Fruit fly (Drosophila melanogaster): ENCODE results near the gene CCT4.

The CCT4 gene

DNA sequence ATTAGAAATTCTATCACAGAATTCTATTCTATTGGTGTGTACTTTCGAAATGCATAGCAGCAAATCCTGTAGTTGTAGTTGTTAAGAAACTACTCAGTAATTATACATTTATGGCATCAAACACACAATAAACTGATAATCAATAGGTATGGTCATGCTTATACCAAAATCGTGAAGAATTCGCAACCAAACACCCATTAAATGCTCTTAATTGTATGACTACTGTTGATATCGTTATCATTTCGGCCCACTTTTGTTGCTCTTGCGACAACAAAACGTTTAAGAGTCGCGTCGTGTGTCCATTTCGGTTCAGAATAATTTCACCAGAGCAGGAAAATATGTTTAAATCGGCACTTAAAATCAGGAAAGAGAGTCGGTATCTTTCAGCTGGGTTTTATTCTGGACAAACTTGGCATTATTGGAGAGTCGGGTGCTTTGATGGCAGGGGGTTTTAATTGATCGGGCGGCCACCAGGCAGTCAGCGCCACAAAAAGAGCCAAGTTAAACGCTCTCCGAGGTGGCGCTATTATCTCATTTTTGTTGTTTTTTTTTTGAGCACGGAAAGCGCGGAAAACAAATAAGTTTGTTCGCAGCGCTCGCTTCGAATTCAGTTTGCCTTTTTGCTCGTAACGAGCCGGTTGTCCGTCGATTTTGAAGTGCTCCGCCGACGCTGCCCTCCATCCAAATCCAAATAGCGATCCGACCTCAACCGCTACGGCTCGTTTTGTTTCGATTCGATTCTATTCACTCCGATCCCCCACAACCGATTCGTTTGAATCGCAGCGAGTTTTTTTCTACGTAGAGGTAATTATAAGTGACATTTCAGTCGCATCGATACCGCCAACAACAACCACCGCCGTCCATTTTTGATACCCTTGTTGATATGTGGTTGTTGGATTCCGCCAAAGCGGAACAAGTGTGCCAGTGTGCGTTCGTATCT lies 26.0 kb upstream of the CCT4 start, which contains the start of gene MRP:
Gene MRP (plus strand): TSS at position 609 of the 940 bp plus-strand sequence.
- no peak for TF ChIP-seq Crg-1 (GFP tag; optimal IDR thresholded peaks at IDR 0.05)
- TF ChIP-seq kay (GFP tag; ENCODE audit: borderline replicate concordance): no peak
- peak; percentile 19 for TF ChIP-seq cic (GFP tag; optimal IDR thresholded peaks at IDR 0.05)
- no peak for TF ChIP-seq CG1620 (GFP tag; optimal IDR thresholded peaks at IDR 0.05)
- no peak for TF ChIP-seq CG14711 (tag; optimal IDR thresholded peaks at IDR 0.05)
- TF ChIP-seq pad (GFP tag; optimal IDR thresholded peaks at IDR 0.05): no peak
- TF ChIP-seq CG7045 (GFP tag; optimal IDR thresholded peaks at IDR 0.05): peak; percentile 39
- TF ChIP-seq Hr96 (GFP tag; optimal IDR thresholded peaks at IDR 0.05): no peak
- no peak for TF ChIP-seq ovo (GFP tag; optimal IDR thresholded peaks at IDR 0.05)
- TF ChIP-seq CG11617 (GFP tag; optimal IDR thresholded peaks at IDR 0.05): no peak
- no peak for TF ChIP-seq CG7101 (tag; optimal IDR thresholded peaks at IDR 0.05)
- peak; percentile 36 for TF ChIP-seq Mnt (GFP tag; optimal IDR thresholded peaks at IDR 0.05)
- TF ChIP-seq CG33017 (tag; optimal IDR thresholded peaks at IDR 0.05): peak; percentile 19
- peak; percentile 17 for TF ChIP-seq tj (GFP tag; optimal IDR thresholded peaks at IDR 0.05)
- no peak for TF ChIP-seq CG5204 (GFP tag; optimal IDR thresholded peaks at IDR 0.05)
- TF ChIP-seq cnc (optimal IDR thresholded peaks at IDR 0.05): no peak
- TF ChIP-seq Clk (GFP tag; optimal IDR thresholded peaks at IDR 0.05): no peak
- TF ChIP-seq toe (GFP tag; optimal IDR thresholded peaks at IDR 0.05): no peak
- TF ChIP-seq bab1 (GFP tag; optimal IDR thresholded peaks at IDR 0.05): peak; percentile 6
- TF ChIP-seq CG12768 (GFP tag; optimal IDR thresholded peaks at IDR 0.05): no peak

DNA sequence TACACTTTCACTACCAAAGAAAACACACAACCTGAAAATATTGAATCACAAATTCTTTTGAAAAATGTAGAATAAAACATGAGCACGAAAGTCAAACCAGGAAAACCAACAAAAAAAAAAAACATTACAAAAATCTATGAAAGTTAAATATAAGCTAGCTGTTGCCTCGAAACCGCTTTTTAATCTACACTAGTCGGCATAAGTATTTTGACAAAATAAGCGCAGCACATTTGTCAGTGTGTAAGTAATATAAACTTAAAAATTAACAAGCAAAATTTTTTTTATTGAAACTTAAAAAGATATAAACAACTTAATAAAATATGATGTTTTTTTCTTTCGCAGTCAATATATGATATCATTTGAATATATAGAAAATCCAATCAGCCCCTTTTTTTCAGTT lies 20.1 kb upstream of the CCT4 start, which contains the start of gene CG5787:
Gene CG5787 (minus strand): TSS at position 101 of the 400 bp plus-strand sequence.
- TF ChIP-seq CG12768 (GFP tag; optimal IDR thresholded peaks at IDR 0.05) (no peak), toe (GFP tag; optimal IDR thresholded peaks at IDR 0.05) (no peak), CG1620 (GFP tag; optimal IDR thresholded peaks at IDR 0.05) (no peak), CG5204 (GFP tag; optimal IDR thresholded peaks at IDR 0.05) (no peak), bab1 (GFP tag; optimal IDR thresholded peaks at IDR 0.05) (no peak), CG7101 (tag; optimal IDR thresholded peaks at IDR 0.05) (no peak), Hr96 (GFP tag; optimal IDR thresholded peaks at IDR 0.05) (no peak), tj (GFP tag; optimal IDR thresholded peaks at IDR 0.05) (no peak), CG33017 (tag; optimal IDR thresholded peaks at IDR 0.05) (no peak)

DNA sequence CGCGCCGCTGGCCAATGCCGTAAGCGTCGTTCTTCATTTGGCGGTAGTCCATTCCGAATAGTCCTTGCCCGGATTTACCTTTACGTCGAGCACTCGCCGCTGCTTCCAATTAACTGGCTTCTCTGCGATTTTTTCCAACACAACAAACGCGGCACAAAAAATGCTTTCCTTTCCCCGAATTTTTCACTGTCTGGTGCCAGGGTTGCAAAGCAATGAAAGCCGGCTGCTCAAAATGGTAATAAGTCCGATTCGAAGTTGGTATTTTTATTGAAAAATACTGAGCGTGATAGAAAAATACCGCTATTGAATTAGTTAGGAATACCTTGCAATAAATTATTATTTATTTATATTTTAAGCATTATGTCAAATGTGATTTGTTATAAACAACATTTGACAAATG lies 19.5 kb upstream of the CCT4 start:
- no peak for TF ChIP-seq CG7045 (GFP tag; optimal IDR thresholded peaks at IDR 0.05)
- TF ChIP-seq CG14711 (tag; optimal IDR thresholded peaks at IDR 0.05): peak; percentile 42
- no peak for TF ChIP-seq CG5204 (GFP tag; optimal IDR thresholded peaks at IDR 0.05)

DNA sequence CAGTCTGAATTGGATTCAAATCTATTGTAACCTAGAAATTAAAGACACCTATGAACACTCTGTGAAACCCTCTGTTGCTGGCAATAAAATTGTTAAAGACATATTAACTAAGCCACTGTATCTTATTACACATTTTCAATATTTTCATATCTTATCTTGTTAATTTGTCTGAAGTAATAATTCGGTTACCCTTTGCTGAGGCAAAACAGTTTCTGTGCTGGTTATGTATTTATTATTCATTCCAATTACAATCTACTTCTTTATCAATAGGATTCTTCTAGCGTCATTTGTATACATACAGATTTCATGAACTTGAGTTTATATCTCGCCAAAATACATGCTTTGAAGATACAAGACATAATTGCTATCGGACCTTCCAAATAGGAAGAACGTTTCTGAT lies 15.8 kb upstream of the CCT4 start:
- TF ChIP-seq Clk (GFP tag; optimal IDR thresholded peaks at IDR 0.05): no peak
- TF ChIP-seq CG7045 (GFP tag; optimal IDR thresholded peaks at IDR 0.05): no peak
- no peak for TF ChIP-seq ovo (GFP tag; optimal IDR thresholded peaks at IDR 0.05)
- no peak for TF ChIP-seq bab1 (GFP tag; optimal IDR thresholded peaks at IDR 0.05)
- no peak for TF ChIP-seq CG11617 (GFP tag; optimal IDR thresholded peaks at IDR 0.05)
- no peak for TF ChIP-seq cnc (optimal IDR thresholded peaks at IDR 0.05)
- no peak for TF ChIP-seq Mnt (GFP tag; optimal IDR thresholded peaks at IDR 0.05)
- no peak for TF ChIP-seq CG12768 (GFP tag; optimal IDR thresholded peaks at IDR 0.05)
- TF ChIP-seq kay (GFP tag; ENCODE audit: borderline replicate concordance): no peak
- no peak for TF ChIP-seq cic (GFP tag; optimal IDR thresholded peaks at IDR 0.05)
- no peak for TF ChIP-seq tj (GFP tag; optimal IDR thresholded peaks at IDR 0.05)
- no peak for TF ChIP-seq CG33017 (tag; optimal IDR thresholded peaks at IDR 0.05)
- TF ChIP-seq CG7101 (tag; optimal IDR thresholded peaks at IDR 0.05): no peak
- no peak for TF ChIP-seq Hr96 (GFP tag; optimal IDR thresholded peaks at IDR 0.05)
- no peak for TF ChIP-seq CG1620 (GFP tag; optimal IDR thresholded peaks at IDR 0.05)

DNA sequence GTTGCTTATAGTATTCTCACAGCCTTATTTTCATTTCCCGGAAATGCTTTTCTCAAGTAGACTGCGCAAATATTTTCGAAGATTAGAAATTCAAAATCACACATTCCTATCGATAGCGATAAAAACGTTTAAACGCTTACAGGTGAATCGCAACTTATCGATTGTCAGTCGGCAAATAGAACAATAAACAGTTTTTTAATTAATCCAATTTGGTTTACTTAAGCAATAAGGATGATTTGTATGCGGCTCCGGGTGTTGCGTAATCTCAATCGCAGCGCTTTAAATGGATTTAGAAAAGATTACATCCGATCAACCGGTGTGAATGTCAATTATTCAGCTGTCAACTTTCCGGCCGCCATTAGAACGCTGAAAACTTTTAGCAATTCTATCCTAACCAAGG lies 14.8 kb upstream of the CCT4 start, which contains the start of the genes CG6180 and CG15484:
Gene CG6180 (plus strand): TSS at position 122 of the 400 bp plus-strand sequence.
Gene CG15484 (minus strand): TSS at position 172 of the 400 bp plus-strand sequence.
- peak; percentile 24 for TF ChIP-seq bab1 (GFP tag; optimal IDR thresholded peaks at IDR 0.05)
- no peak for TF ChIP-seq cnc (optimal IDR thresholded peaks at IDR 0.05)
- TF ChIP-seq CG1620 (GFP tag; optimal IDR thresholded peaks at IDR 0.05): no peak
- no peak for TF ChIP-seq CG11617 (GFP tag; optimal IDR thresholded peaks at IDR 0.05)
- TF ChIP-seq kay (GFP tag; ENCODE audit: borderline replicate concordance): no peak
- TF ChIP-seq CG5204 (GFP tag; optimal IDR thresholded peaks at IDR 0.05): no peak
- no peak for TF ChIP-seq pad (GFP tag; optimal IDR thresholded peaks at IDR 0.05)
- no peak for TF ChIP-seq tj (GFP tag; optimal IDR thresholded peaks at IDR 0.05)
- no peak for TF ChIP-seq CG7045 (GFP tag; optimal IDR thresholded peaks at IDR 0.05)
- TF ChIP-seq CG14711 (tag; optimal IDR thresholded peaks at IDR 0.05): peak; percentile 20

DNA sequence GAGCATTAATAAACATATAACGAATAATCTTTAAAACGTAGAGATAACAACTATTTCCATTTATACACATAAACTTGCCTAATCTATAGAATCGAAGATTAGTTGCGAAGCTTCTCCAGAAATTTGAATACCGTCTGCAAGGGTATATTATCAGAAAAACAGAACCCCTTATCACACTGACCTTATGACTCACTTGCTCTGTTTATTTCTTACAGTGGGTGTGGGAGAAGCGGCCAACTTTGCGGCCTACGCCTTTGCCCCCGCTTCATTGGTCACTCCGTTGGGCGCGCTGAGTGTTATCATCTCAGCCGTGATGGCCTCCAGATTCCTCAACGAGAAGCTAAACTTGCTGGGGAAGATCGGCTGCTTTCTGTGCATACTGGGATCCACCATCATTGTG lies 12.6 kb upstream of the CCT4 start:
- TF ChIP-seq CG7045 (GFP tag; optimal IDR thresholded peaks at IDR 0.05): no peak
- no peak for TF ChIP-seq cnc (optimal IDR thresholded peaks at IDR 0.05)
- TF ChIP-seq CG5204 (GFP tag; optimal IDR thresholded peaks at IDR 0.05): no peak
- no peak for TF ChIP-seq bab1 (GFP tag; optimal IDR thresholded peaks at IDR 0.05)

All from whole organism, adult.